In the genomic region with DNA sequence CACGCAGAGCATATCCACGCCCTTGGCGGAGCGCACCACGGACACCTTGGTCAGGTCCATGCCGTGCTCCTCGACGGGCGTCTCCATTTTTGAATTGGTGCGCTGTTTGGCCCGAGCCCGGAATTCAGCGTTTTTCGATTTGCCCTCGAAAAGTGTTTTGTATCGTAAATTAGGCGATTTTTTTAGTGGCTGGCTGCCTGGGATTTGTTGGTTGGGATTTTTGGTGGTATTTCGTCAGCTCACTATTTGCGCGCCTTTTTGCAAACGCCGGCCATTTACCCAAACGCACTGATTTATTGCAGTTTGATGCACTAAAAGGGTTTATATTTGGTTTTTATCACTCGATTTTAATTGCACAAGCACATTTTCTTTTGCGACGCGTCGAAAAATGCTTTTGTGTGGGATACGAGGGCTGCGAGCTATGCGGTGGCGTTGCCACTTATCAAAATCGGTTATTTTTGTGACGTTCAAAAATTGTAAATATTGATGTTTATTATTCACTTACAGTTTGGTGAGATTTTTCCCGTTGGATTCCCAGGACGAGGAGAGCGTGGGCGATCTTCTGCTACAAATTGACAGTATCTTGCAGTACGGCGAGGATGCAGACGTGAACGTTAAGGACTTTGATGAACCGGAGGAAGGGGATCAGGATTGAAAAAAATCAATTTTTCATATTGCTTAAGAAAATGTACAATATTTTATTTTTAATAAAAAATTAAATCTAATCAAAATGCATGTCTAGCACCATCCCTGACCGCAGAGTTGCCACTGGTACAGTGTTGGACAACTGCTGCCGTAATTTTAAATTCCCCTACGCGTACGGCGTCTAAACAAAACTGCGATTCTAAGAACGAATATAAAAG, we compare ENCODE assay signal across 1 fruit fly cellular context.
TF ChIP-seq lines count a peak whose summit lies in the region.

A gene (minus strand): TSS at position 425 of the 863 bp plus-strand sequence.
A gene (plus strand): TSS at position 824 of the 863 bp plus-strand sequence.

TF ChIP-seq in whole organism, embryonic, 481 proteins besides CTCF, POLR2A, EP300 and RAD21 (continued from another document and continues in another):
- no peak for TF ChIP-seq amos (GFP tag; IDR thresholded peaks at IDR 0.05; lab: Robert Waterston, UW; ENCODE audit: partially characterized antibody)
- peak; percentile 74 for TF ChIP-seq esg (GFP tag; conservative IDR thresholded peaks at IDR 0.05; lab: Robert Waterston, UW)
- no peak for TF ChIP-seq CG31365 (tag; optimal IDR thresholded peaks at IDR 0.05; lab: Kevin White, UChicago)
- TF ChIP-seq CG5953 (GFP tag; IDR thresholded peaks at IDR 0.05; lab: Robert Waterston, UW): 0 out of 2 replicates have a peak, but pooled peaks have one; percentile 15
- TF ChIP-seq Ptx1 (GFP tag; IDR thresholded peaks at IDR 0.05; lab: Robert Waterston, UW): peak; percentile 73
- no peak for TF ChIP-seq CG16779 (GFP tag; IDR thresholded peaks at IDR 0.05; lab: Robert Waterston, UW)
- no peak for TF ChIP-seq kay (GFP tag; optimal IDR thresholded peaks at IDR 0.05; lab: Kevin White, UChicago)
- peak; percentile 42; the same call in 1 of the 2 replicates for TF ChIP-seq HLH3B (GFP tag; IDR thresholded peaks at IDR 0.05; lab: Robert Waterston, UW)
- peak; percentile 47 for TF ChIP-seq CG15269 (tag; optimal IDR thresholded peaks at IDR 0.05; lab: Kevin White, UChicago)
- peak; percentile 40 for TF ChIP-seq ewg (GFP tag; optimal IDR thresholded peaks at IDR 0.05; lab: Kevin White, UChicago)
- no peak for TF ChIP-seq NK7.1 (GFP tag; optimal IDR thresholded peaks at IDR 0.05; lab: Kevin White, UChicago)
- TF ChIP-seq mam (GFP tag; optimal IDR thresholded peaks at IDR 0.05; lab: Kevin White, UChicago): peak; percentile 57
- TF ChIP-seq CG10147 (GFP tag; optimal IDR thresholded peaks at IDR 0.05; lab: Kevin White, UChicago): no peak
- TF ChIP-seq chm (GFP tag; IDR thresholded peaks at IDR 0.05; lab: Robert Waterston, UW): no peak
- TF ChIP-seq gsb-n (tag; optimal IDR thresholded peaks at IDR 0.05; lab: Kevin White, UChicago): no peak
- peak; percentile 79 for TF ChIP-seq CG9932 (GFP tag; IDR thresholded peaks at IDR 0.05; lab: Robert Waterston, UW)
- no peak for TF ChIP-seq shn (GFP tag; optimal IDR thresholded peaks at IDR 0.05; lab: Kevin White, UChicago)
- TF ChIP-seq CG7839 (tag; optimal IDR thresholded peaks at IDR 0.05; lab: Kevin White, UChicago): peak; percentile 54
- TF ChIP-seq CG2116 (GFP tag; optimal IDR thresholded peaks at IDR 0.05; lab: Kevin White, UChicago): peak; percentile 75
- peak; percentile 29 for TF ChIP-seq tx (GFP tag; optimal IDR thresholded peaks at IDR 0.05; lab: Kevin White, UChicago)
- no peak for TF ChIP-seq Hey (tag; optimal IDR thresholded peaks at IDR 0.05; lab: Kevin White, UChicago)
- peak; percentile 38 for TF ChIP-seq CG33557 (GFP tag; optimal IDR thresholded peaks at IDR 0.05; lab: Kevin White, UChicago)
- no peak for TF ChIP-seq cwo (GFP tag; optimal IDR thresholded peaks at IDR 0.05; lab: Kevin White, UChicago)
- TF ChIP-seq mld (GFP tag; IDR thresholded peaks at IDR 0.05; lab: Robert Waterston, UW; ENCODE audit: partially characterized antibody): no peak
- peak; percentile 65 for TF ChIP-seq CG18476 (GFP tag; optimal IDR thresholded peaks at IDR 0.05; lab: Kevin White, UChicago)
- TF ChIP-seq Doc3 (GFP tag; IDR thresholded peaks at IDR 0.05; lab: Robert Waterston, UW; ENCODE audit: partially characterized antibody): no peak
- TF ChIP-seq ssp (GFP tag; IDR thresholded peaks at IDR 0.05; lab: Robert Waterston, UW): peak; percentile 39
- no peak; the same call in 1 of the 2 replicates for TF ChIP-seq ranshi (GFP tag; IDR thresholded peaks at IDR 0.05; lab: Robert Waterston, UW)
- TF ChIP-seq CG8290 (GFP tag; optimal IDR thresholded peaks at IDR 0.05; lab: Kevin White, UChicago): no peak
- TF ChIP-seq CG8290 (tag; optimal IDR thresholded peaks at IDR 0.05; lab: Kevin White, UChicago): no peak
- peak; percentile 55 for TF ChIP-seq grau (tag; optimal IDR thresholded peaks at IDR 0.05; lab: Kevin White, UChicago)
- peak; percentile 50 to 51 for TF ChIP-seq chif (GFP tag; optimal IDR thresholded peaks at IDR 0.05; lab: Kevin White, UChicago)
- peak; percentile 33 for TF ChIP-seq sug (tag; optimal IDR thresholded peaks at IDR 0.05; lab: Kevin White, UChicago)
- peak; percentile 61 for TF ChIP-seq Dek (tag; optimal IDR thresholded peaks at IDR 0.05; lab: Kevin White, UChicago)
- TF ChIP-seq CG12155 (GFP tag; optimal IDR thresholded peaks at IDR 0.05; lab: Kevin White, UChicago): peak; percentile 44
- peak; percentile 73 for TF ChIP-seq CG2120 (GFP tag; optimal IDR thresholded peaks at IDR 0.05; lab: Kevin White, UChicago)
- no peak for TF ChIP-seq Vsx1 (GFP tag; optimal IDR thresholded peaks at IDR 0.05; lab: Kevin White, UChicago)
- no peak for TF ChIP-seq CG12071 (GFP tag; optimal IDR thresholded peaks at IDR 0.05; lab: Kevin White, UChicago)
- no peak for TF ChIP-seq slp2 (GFP tag; optimal IDR thresholded peaks at IDR 0.05; lab: Kevin White, UChicago)
- no peak for TF ChIP-seq NC2α (GFP tag; optimal IDR thresholded peaks at IDR 0.05; lab: Kevin White, UChicago)
- peak; percentile 10 for TF ChIP-seq CG8089 (GFP tag; optimal IDR thresholded peaks at IDR 0.05; lab: Kevin White, UChicago)
- TF ChIP-seq chn (GFP tag; optimal IDR thresholded peaks at IDR 0.05; lab: Kevin White, UChicago): peak; percentile 50
- no peak for TF ChIP-seq CG14965 (GFP tag; optimal IDR thresholded peaks at IDR 0.05; lab: Kevin White, UChicago; ENCODE audit: borderline replicate concordance)
- TF ChIP-seq HHEX (GFP tag; optimal IDR thresholded peaks at IDR 0.05; lab: Kevin White, UChicago): peak; percentile 58
- TF ChIP-seq CG6765 (GFP tag; optimal IDR thresholded peaks at IDR 0.05; lab: Kevin White, UChicago): no peak
- TF ChIP-seq CG34376 (GFP tag; optimal IDR thresholded peaks at IDR 0.05; lab: Kevin White, UChicago): no peak
- peak; percentile 6 for TF ChIP-seq CG15479 (GFP tag; optimal IDR thresholded peaks at IDR 0.05; lab: Kevin White, UChicago)
- TF ChIP-seq CG13424 (tag; optimal IDR thresholded peaks at IDR 0.05; lab: Kevin White, UChicago): peak; percentile 47
- no peak; the same call in 2 of the 3 replicates for TF ChIP-seq CG14050 (GFP tag; IDR thresholded peaks at IDR 0.05; lab: Robert Waterston, UW)
- no peak for TF ChIP-seq Eip74EF (GFP tag; optimal IDR thresholded peaks at IDR 0.05; lab: Kevin White, UChicago)
- TF ChIP-seq sima (GFP tag; optimal IDR thresholded peaks at IDR 0.05; lab: Kevin White, UChicago): no peak
- no peak for TF ChIP-seq CG2678 (tag; optimal IDR thresholded peaks at IDR 0.05; lab: Kevin White, UChicago)
- TF ChIP-seq Ssrp (tag; optimal IDR thresholded peaks at IDR 0.05; lab: Kevin White, UChicago): peak; percentile 69
- peak; percentile 49 for TF ChIP-seq Antp (GFP tag; optimal IDR thresholded peaks at IDR 0.05; lab: Kevin White, UChicago)
- peak; percentile 37 for TF ChIP-seq CG10274 (GFP tag; optimal IDR thresholded peaks at IDR 0.05; lab: Kevin White, UChicago)
- TF ChIP-seq CG10366 (GFP tag; IDR thresholded peaks at IDR 0.05; lab: Robert Waterston, UW): peak; percentile 61
- no peak for TF ChIP-seq CG34224 (GFP tag; IDR thresholded peaks at IDR 0.05; lab: Robert Waterston, UW; ENCODE audit: partially characterized antibody)
- no peak for TF ChIP-seq ap (GFP tag; IDR thresholded peaks at IDR 0.05; lab: Robert Waterston, UW)
- no peak for TF ChIP-seq CG1792 (GFP tag; optimal IDR thresholded peaks at IDR 0.05; lab: Kevin White, UChicago)
- no peak for TF ChIP-seq ems (GFP tag; optimal IDR thresholded peaks at IDR 0.05; lab: Kevin White, UChicago)
- TF ChIP-seq disco-r (GFP tag; optimal IDR thresholded peaks at IDR 0.05; lab: Kevin White, UChicago): no peak
- TF ChIP-seq CG3281 (GFP tag; optimal IDR thresholded peaks at IDR 0.05; lab: Kevin White, UChicago): peak; percentile 75
- TF ChIP-seq lab (GFP tag; optimal IDR thresholded peaks at IDR 0.05; lab: Kevin White, UChicago): peak; percentile 41
- peak; percentile 8 for TF ChIP-seq CG16863 (GFP tag; optimal IDR thresholded peaks at IDR 0.05; lab: Kevin White, UChicago)
- 0 out of 2 replicates have a peak, but pooled peaks have one; percentile 17 for TF ChIP-seq Dip2 (GFP tag; IDR thresholded peaks at IDR 0.05; lab: Robert Waterston, UW)
- TF ChIP-seq Med (GFP tag; lab: Kevin White, UChicago): peak; percentile 82
- no peak for TF ChIP-seq pan (optimal IDR thresholded peaks at IDR 0.05; lab: Kevin White, UChicago)
- TF ChIP-seq pan (GFP tag; optimal IDR thresholded peaks at IDR 0.05 in 1 of 2, IDR thresholded peaks at IDR 0.05 in 1 of 2): peak in 1 of 2 experiments; percentile 64
- TF ChIP-seq abd-A (tag; optimal IDR thresholded peaks at IDR 0.05; lab: Kevin White, UChicago): no peak
- peak; percentile 47 for TF ChIP-seq CG6654 (GFP tag; optimal IDR thresholded peaks at IDR 0.05; lab: Kevin White, UChicago)
- peak; percentile 88 for TF ChIP-seq CG7928 (GFP tag; optimal IDR thresholded peaks at IDR 0.05; lab: Kevin White, UChicago)
- TF ChIP-seq CG3407 (GFP tag; optimal IDR thresholded peaks at IDR 0.05; lab: Kevin White, UChicago): peak; percentile 25
- TF ChIP-seq Mes4 (GFP tag; optimal IDR thresholded peaks at IDR 0.05; lab: Kevin White, UChicago): no peak
- no peak for TF ChIP-seq Bgb (GFP tag; IDR thresholded peaks at IDR 0.05; lab: Robert Waterston, UW; ENCODE audit: partially characterized antibody)
- peak; percentile 59 for TF ChIP-seq CG31224 (GFP tag; IDR thresholded peaks at IDR 0.05; lab: Robert Waterston, UW)
- TF ChIP-seq CG1603 (tag; optimal IDR thresholded peaks at IDR 0.05; lab: Kevin White, UChicago): no peak
- TF ChIP-seq CG9876 (GFP tag; optimal IDR thresholded peaks at IDR 0.05; lab: Kevin White, UChicago): peak; percentile 20
- peak; percentile 5 for TF ChIP-seq PHDP (tag; optimal IDR thresholded peaks at IDR 0.05; lab: Kevin White, UChicago)
- TF ChIP-seq fd3F (GFP tag; optimal IDR thresholded peaks at IDR 0.05; lab: Kevin White, UChicago): peak; percentile 45
- peak; percentile 34 for TF ChIP-seq CG30020 (tag; optimal IDR thresholded peaks at IDR 0.05; lab: Kevin White, UChicago)
- no peak for TF ChIP-seq rib (GFP tag; IDR thresholded peaks at IDR 0.05; lab: Robert Waterston, UW)
- no peak for TF ChIP-seq fd102C (GFP tag; optimal IDR thresholded peaks at IDR 0.05; lab: Kevin White, UChicago)
- TF ChIP-seq nerfin-2 (GFP tag; IDR thresholded peaks at IDR 0.05; lab: Robert Waterston, UW; ENCODE audit: partially characterized antibody): no peak
- TF ChIP-seq knrl (GFP tag; IDR thresholded peaks at IDR 0.05; lab: Robert Waterston, UW; ENCODE audit: partially characterized antibody): no peak
- TF ChIP-seq CG5180 (GFP tag; optimal IDR thresholded peaks at IDR 0.05; lab: Kevin White, UChicago): no peak
- no peak for TF ChIP-seq CG1832 (GFP tag; optimal IDR thresholded peaks at IDR 0.05; lab: Kevin White, UChicago)
- no peak for TF ChIP-seq dimm (GFP tag; IDR thresholded peaks at IDR 0.05; lab: Robert Waterston, UW)
- no peak for TF ChIP-seq CHES-1-like (GFP tag; optimal IDR thresholded peaks at IDR 0.05; lab: Kevin White, UChicago)
- TF ChIP-seq NfI (GFP tag; optimal IDR thresholded peaks at IDR 0.05; lab: Kevin White, UChicago): peak; percentile 63
- no peak for TF ChIP-seq fru (optimal IDR thresholded peaks at IDR 0.05; lab: Kevin White, UChicago)
- peak; percentile 57 for TF ChIP-seq CG31441 (GFP tag; IDR thresholded peaks at IDR 0.05; lab: Robert Waterston, UW)
- no peak for TF ChIP-seq usp (GFP tag; optimal IDR thresholded peaks at IDR 0.05; lab: Kevin White, UChicago)
- TF ChIP-seq ab (GFP tag; optimal IDR thresholded peaks at IDR 0.05; lab: Kevin White, UChicago): no peak
- TF ChIP-seq CG17186 (GFP tag; optimal IDR thresholded peaks at IDR 0.05; lab: Kevin White, UChicago): no peak
- TF ChIP-seq seq (GFP tag; IDR thresholded peaks at IDR 0.05; lab: Robert Waterston, UW): peak; percentile 58
- TF ChIP-seq row (GFP tag; IDR thresholded peaks at IDR 0.05; lab: Robert Waterston, UW): peak; percentile 75
- TF ChIP-seq toy (GFP tag; IDR thresholded peaks at IDR 0.05; lab: Robert Waterston, UW): no peak
- TF ChIP-seq Ada2b (GFP tag; IDR thresholded peaks at IDR 0.05; lab: Robert Waterston, UW): peak; percentile 38; the same call in 1 of the 2 replicates
- no peak for TF ChIP-seq CrebB (tag; optimal IDR thresholded peaks at IDR 0.05; lab: Kevin White, UChicago)
- no peak for TF ChIP-seq zf30C (GFP tag; optimal IDR thresholded peaks at IDR 0.05; lab: Kevin White, UChicago)
- TF ChIP-seq CG14860 (GFP tag; IDR thresholded peaks at IDR 0.05; lab: Robert Waterston, UW; ENCODE audit: partially characterized antibody): no peak
- TF ChIP-seq CG3065 (GFP tag; optimal IDR thresholded peaks at IDR 0.05; lab: Kevin White, UChicago): no peak
- 0 out of 2 replicates have a peak, but pooled peaks have one; percentile 18 for TF ChIP-seq Poxn (GFP tag; IDR thresholded peaks at IDR 0.05; lab: Robert Waterston, UW)
- peak; percentile 60 for TF ChIP-seq MBD-R2 (GFP tag; IDR thresholded peaks at IDR 0.05; lab: Robert Waterston, UW)
- TF ChIP-seq HLHmδ (GFP tag; optimal IDR thresholded peaks at IDR 0.05; lab: Kevin White, UChicago): no peak
- peak; percentile 59 for TF ChIP-seq Dip3 (GFP tag; optimal IDR thresholded peaks at IDR 0.05; lab: Kevin White, UChicago)
- TF ChIP-seq Tbp (GFP tag; optimal IDR thresholded peaks at IDR 0.05; lab: Kevin White, UChicago): no peak
- no peak for TF ChIP-seq hbn (GFP tag; IDR thresholded peaks at IDR 0.05; lab: Robert Waterston, UW; ENCODE audit: partially characterized antibody)
- TF ChIP-seq CG11085 (GFP tag; IDR thresholded peaks at IDR 0.05; lab: Robert Waterston, UW): peak; percentile 68
- TF ChIP-seq CG8765 (GFP tag; IDR thresholded peaks at IDR 0.05; lab: Robert Waterston, UW): peak; percentile 35; the same call in 1 of the 2 replicates
- peak; percentile 39 for TF ChIP-seq Side (GFP tag; optimal IDR thresholded peaks at IDR 0.05; lab: Kevin White, UChicago)
- no peak for TF ChIP-seq CG6175 (GFP tag; IDR thresholded peaks at IDR 0.05; lab: Robert Waterston, UW)
- TF ChIP-seq Bteb2 (GFP tag; optimal IDR thresholded peaks at IDR 0.05; lab: Kevin White, UChicago): peak; percentile 25
- TF ChIP-seq pfk (GFP tag; optimal IDR thresholded peaks at IDR 0.05; lab: Kevin White, UChicago): no peak
- peak; percentile 34 for TF ChIP-seq MESR4 (GFP tag; optimal IDR thresholded peaks at IDR 0.05; lab: Kevin White, UChicago)
- TF ChIP-seq gro (GFP tag; optimal IDR thresholded peaks at IDR 0.05; lab: Kevin White, UChicago): no peak
- no peak; the same call in 1 of the 2 replicates for TF ChIP-seq CG13287 (GFP tag; IDR thresholded peaks at IDR 0.05; lab: Robert Waterston, UW; ENCODE audit: partially characterized antibody)
- no peak for TF ChIP-seq Asciz (GFP tag; optimal IDR thresholded peaks at IDR 0.05; lab: Kevin White, UChicago)
- no peak for TF ChIP-seq wek (GFP tag; optimal IDR thresholded peaks at IDR 0.05; lab: Kevin White, UChicago)
- peak; percentile 46; the same call in 1 of the 2 replicates for TF ChIP-seq vvl (GFP tag; IDR thresholded peaks at IDR 0.05; lab: Robert Waterston, UW)
